Worm (Caenorhabditis elegans) whole organism, L4 larva: ENCODE results near the gene amt-1.

ENCODE experiments used
- ama-1 ChIP-seq: fragments of 150-350 bp; optimal IDR thresholded peaks from 2 replicates; lab custom pipeline; 2014; ENCODE audit warnings: inconsistent platforms, mixed read lengths
- arid-1 ChIP-seq: fragments of 200-800 bp; sonication (Bioruptor generic); conservative IDR thresholded peaks from 2 replicates; pipeline ENCODE4 v1.3.6; 2022; ENCODE audit warnings: missing genetic modification reagents, missing genetic modification characterization, missing compliant biosample characterization
- daf-19 ChIP-seq: fragments of 200-800 bp; sonication (Bioruptor generic); conservative IDR thresholded peaks from 2 replicates; pipeline ENCODE4 v1.3.6; 2022; ENCODE audit warnings: missing genetic modification characterization, missing compliant biosample characterization
- egl-27 ChIP-seq: sonication (generic microtip); optimal IDR thresholded peaks from 3 replicates; lab custom pipeline; 2017; ENCODE audit warnings: missing biosample characterization, missing genetic modification reagents, missing genetic modification characterization

DNA sequence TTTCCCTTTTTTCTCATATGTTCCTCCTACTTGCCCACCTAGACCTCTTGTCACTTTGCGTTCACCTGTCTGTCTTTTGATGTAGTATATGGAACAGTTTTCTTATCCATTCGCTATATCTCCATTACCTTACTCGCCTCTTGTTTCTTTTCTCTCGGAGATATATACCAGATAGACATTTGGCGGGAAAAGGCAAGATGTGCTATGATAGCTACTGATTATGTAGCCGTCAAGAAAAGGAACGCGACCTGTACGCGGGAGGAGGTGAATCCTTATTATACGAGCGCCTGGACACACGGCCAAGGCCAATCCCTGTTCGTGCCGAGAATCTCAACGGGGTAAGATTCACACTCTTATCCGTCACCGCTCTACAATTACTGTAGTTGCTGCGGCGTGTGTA lies 18.2 kb upstream of the amt-1 start:
- no peak for TF ChIP-seq arid-1 (GFP tag; lab: Robert Waterston, UW)
- TF ChIP-seq egl-27 (tag; lab: Kevin White, UChicago) = no peak
- TF ChIP-seq daf-19 = no peak
- no peak for TF ChIP-seq ama-1
